Worm (Caenorhabditis elegans): ENCODE measurements around the gene phat-6.

ce11 chrX:15148831-15149230 is 45.4 kb downstream of the phat-6 start:
- no peak for TF ChIP-seq fkh-10 (GFP tag; optimal IDR thresholded peaks at IDR 0.05)
- TF ChIP-seq aly-2 (tag; optimal IDR thresholded peaks at IDR 0.05), result no peak
- TF ChIP-seq unc-130 (GFP tag; optimal IDR thresholded peaks at IDR 0.05), result no peak
- no peak for TF ChIP-seq hlh-30 (tag; optimal IDR thresholded peaks at IDR 0.05; ENCODE audit: insufficient read depth)
- no peak for TF ChIP-seq madf-5 (GFP tag; IDR thresholded peaks at IDR 0.05)
- no peak for TF ChIP-seq gei-8 (GFP tag; optimal IDR thresholded peaks at IDR 0.05)
- no peak for TF ChIP-seq ceh-62 (tag; optimal IDR thresholded peaks at IDR 0.05)
- TF ChIP-seq zag-1 (tag; optimal IDR thresholded peaks at IDR 0.05), result no peak
- TF ChIP-seq tra-1 (GFP tag; IDR thresholded peaks at IDR 0.05), result no peak
- TF ChIP-seq unc-39 (tag; optimal IDR thresholded peaks at IDR 0.05), result no peak
- no peak for TF ChIP-seq ama-1 (optimal IDR thresholded peaks at IDR 0.05)

Measured in whole organism, L4 larva.